Fruit fly (Drosophila melanogaster) whole organism, embryonic: Measurements from ENCODE around the gene CG5214.
A peak's percentile ranks its signal among the peaks of the same experiment; 100 is the strongest.

Experiments used
- ATbp ChIP-seq: fragments of 200-800 bp; sonication (Bioruptor generic); optimal IDR thresholded peaks from 2 replicates; lab custom pipeline; 2017; ENCODE audit warnings: missing biosample characterization, mild to moderate bottlenecking, missing genetic modification characterization, missing genetic modification reagents
- Aef1 ChIP-seq: fragments of 200-800 bp; sonication (Bioruptor generic); IDR thresholded peaks from 3 replicates; pipeline ENCODE4 v1.3.6; 2022; ENCODE audit warnings: missing biosample characterization, missing genetic modification characterization
- CG11398 ChIP-seq: fragments of 200-800 bp; sonication (Bioruptor generic); optimal IDR thresholded peaks from 2 replicates; lab custom pipeline; 2016; ENCODE audit warnings: missing biosample characterization, missing genetic modification characterization
- CG11695 ChIP-seq: fragments of 200-800 bp; sonication (Bioruptor generic); IDR thresholded peaks from 3 replicates; pipeline ENCODE4 v1.3.6; 2022; ENCODE audit warnings: missing biosample characterization, missing genetic modification characterization
- CG12155 ChIP-seq: fragments of 200-800 bp; sonication (Bioruptor generic); optimal IDR thresholded peaks from 3 replicates; lab custom pipeline; 2016; ENCODE audit warnings: missing biosample characterization, missing genetic modification characterization
- CG15269 ChIP-seq: fragments of 200-800 bp; sonication (Bioruptor generic); optimal IDR thresholded peaks from 2 replicates; lab custom pipeline; 2018; ENCODE audit warnings: missing biosample characterization, mild to moderate bottlenecking, missing genetic modification characterization, moderate library complexity
- CG1602 ChIP-seq: fragments of 200-800 bp; sonication (Bioruptor generic); optimal IDR thresholded peaks from 3 replicates; lab custom pipeline; 2016; ENCODE audit warnings: missing biosample characterization, missing genetic modification characterization
- CG1603 ChIP-seq: fragments of 200-800 bp; sonication (Bioruptor generic); optimal IDR thresholded peaks from 2 replicates; lab custom pipeline; 2019; ENCODE audit warnings: missing biosample characterization, mild to moderate bottlenecking, missing genetic modification characterization, moderate library complexity
- CG16779 ChIP-seq: fragments of 200-800 bp; sonication (Bioruptor generic); IDR thresholded peaks from 2 replicates; pipeline ENCODE4 v1.3.6; 2022; ENCODE audit warnings: missing biosample characterization, missing genetic modification characterization
- CG17361 ChIP-seq: fragments of 200-800 bp; sonication (Bioruptor generic); IDR thresholded peaks from 3 replicates; pipeline ENCODE4 v1.3.6; 2022; ENCODE audit warnings: missing biosample characterization, missing genetic modification characterization
- CG17385 ChIP-seq: fragments of 200-800 bp; sonication (Bioruptor generic); optimal IDR thresholded peaks from 3 replicates; lab custom pipeline; 2018; ENCODE audit warnings: missing biosample characterization, mild to moderate bottlenecking, missing genetic modification characterization
- CG18599 ChIP-seq: fragments of 200-800 bp; sonication (Bioruptor generic); optimal IDR thresholded peaks from 3 replicates; lab custom pipeline; 2017; ENCODE audit warnings: missing biosample characterization, missing genetic modification characterization, mild to moderate bottlenecking, moderate library complexity, missing genetic modification reagents
- CG2116 ChIP-seq: fragments of 200-800 bp; sonication (Bioruptor generic); optimal IDR thresholded peaks from 3 replicates; lab custom pipeline; 2018; ENCODE audit warnings: missing biosample characterization, mild to moderate bottlenecking, missing genetic modification characterization
- CG30020 ChIP-seq: fragments of 200-800 bp; optimal IDR thresholded peaks from 2 replicates; lab custom pipeline; 2019; ENCODE audit warnings: missing biosample characterization, mild to moderate bottlenecking, missing genetic modification characterization, moderate library complexity
- CG3847 ChIP-seq: fragments of 200-800 bp; sonication (Bioruptor generic); IDR thresholded peaks from 2 replicates; pipeline ENCODE4 v1.3.6; 2022; ENCODE audit warnings: missing biosample characterization, missing genetic modification characterization
- CG4424 ChIP-seq: fragments of 200-800 bp; sonication (Bioruptor generic); optimal IDR thresholded peaks from 3 replicates; lab custom pipeline; 2016; ENCODE audit warnings: missing biosample characterization, missing genetic modification characterization
- CG6791 ChIP-seq: fragments of 200-800 bp; sonication (Bioruptor generic); IDR thresholded peaks from 3 replicates; pipeline ENCODE4 v1.3.6; 2022; ENCODE audit warnings: missing biosample characterization, missing genetic modification characterization; ENCODE audit not compliant: partially characterized antibody
- CG7839 ChIP-seq: fragments of 200-800 bp; sonication (Bioruptor generic); optimal IDR thresholded peaks from 3 replicates; lab custom pipeline; 2018; ENCODE audit warnings: missing biosample characterization, mild to moderate bottlenecking, missing genetic modification characterization, moderate library complexity
- CG9932 ChIP-seq: fragments of 200-800 bp; sonication (Bioruptor generic); IDR thresholded peaks from 2 replicates; pipeline ENCODE4 v1.3.6; 2022; ENCODE audit warnings: missing biosample characterization, missing genetic modification characterization
- CTCF ChIP-seq: fragments of 200-800 bp; sonication (Bioruptor generic); optimal IDR thresholded peaks from 2 replicates; lab custom pipeline; 2017; ENCODE audit warnings: missing biosample characterization, mild to moderate bottlenecking, missing genetic modification characterization, moderate library complexity
- Dbx ChIP-seq: fragments of 200-800 bp; sonication (Bioruptor generic); IDR thresholded peaks from 3 replicates; pipeline ENCODE4 v1.3.6; 2022; ENCODE audit warnings: missing biosample characterization, missing genetic modification characterization
- Dip3 ChIP-seq: fragments of 200-800 bp; sonication (Bioruptor generic); optimal IDR thresholded peaks from 3 replicates; lab custom pipeline; 2016; ENCODE audit warnings: missing biosample characterization, missing genetic modification characterization
- Eip74EF ChIP-seq, 2 experiments: fragments of 200-800 bp in 1 of 2; fragments of >200 bp in 1 of 2; sonication (Bioruptor generic) in 1 of 2; optimal IDR thresholded peaks; 2 replicates each; lab custom pipeline; 2017 to 2019; ENCODE audit warnings: missing biosample characterization in 2 of 2, missing genetic modification characterization in 2 of 2, mild to moderate bottlenecking in 1 of 2, moderate library complexity in 1 of 2
- Fer1 ChIP-seq: fragments of 200-800 bp; sonication (Bioruptor generic); optimal IDR thresholded peaks from 2 replicates; lab custom pipeline; 2017; ENCODE audit warnings: missing biosample characterization, mild to moderate bottlenecking, missing genetic modification characterization
- Fer2 ChIP-seq: fragments of 200-800 bp; sonication (Bioruptor generic); optimal IDR thresholded peaks from 2 replicates; lab custom pipeline; 2018; ENCODE audit warnings: missing biosample characterization, mild to moderate bottlenecking, missing genetic modification characterization, moderate library complexity
- Fer3 ChIP-seq: fragments of 200-800 bp; sonication (Bioruptor generic); optimal IDR thresholded peaks from 2 replicates; lab custom pipeline; 2018; ENCODE audit warnings: missing biosample characterization, mild to moderate bottlenecking, missing genetic modification characterization, moderate library complexity
- MBD-R2 ChIP-seq: fragments of 200-800 bp; sonication (Bioruptor generic); IDR thresholded peaks from 2 replicates; pipeline ENCODE4 v1.3.6; 2022; ENCODE audit warnings: missing biosample characterization, missing genetic modification characterization
- Mad ChIP-seq: fragments of 200-800 bp; sonication (Bioruptor generic); optimal IDR thresholded peaks from 2 replicates; lab custom pipeline; 2016; ENCODE audit warnings: missing biosample characterization, missing genetic modification characterization
- Max ChIP-seq: fragments of 200-800 bp; sonication (Bioruptor generic); optimal IDR thresholded peaks from 2 replicates; lab custom pipeline; 2016; ENCODE audit warnings: missing biosample characterization, mild to moderate bottlenecking, missing genetic modification characterization
- NC2α ChIP-seq: fragments of 200-800 bp; sonication (Bioruptor generic); optimal IDR thresholded peaks from 2 replicates; lab custom pipeline; 2016; ENCODE audit warnings: missing biosample characterization, missing genetic modification characterization
- Scr ChIP-seq: fragments of 200-800 bp; sonication (Bioruptor generic); IDR thresholded peaks from 2 replicates; pipeline ENCODE4 v1.3.6; 2022; ENCODE audit warnings: missing biosample characterization, missing genetic modification characterization; ENCODE audit not compliant: partially characterized antibody
- Six4 ChIP-seq: fragments of 200-800 bp; sonication (Bioruptor generic); optimal IDR thresholded peaks from 2 replicates; lab custom pipeline; 2016; ENCODE audit warnings: missing biosample characterization, missing genetic modification characterization
- Stat92E ChIP-seq, 3 experiments: fragments of >200 bp in 2 of 3; fragments of 200-800 bp in 1 of 3; sonication (Bioruptor generic) in 1 of 3; optimal IDR thresholded peaks; 2 replicates each; lab custom pipeline; 2017 to 2019; ENCODE audit warnings: missing biosample characterization in 3 of 3, missing genetic modification characterization in 3 of 3, mild to moderate bottlenecking in 1 of 3, moderate library complexity in 1 of 3
- amos ChIP-seq: fragments of 200-800 bp; sonication (Bioruptor generic); IDR thresholded peaks from 2 replicates; pipeline ENCODE4 v1.3.6; 2022; ENCODE audit warnings: missing biosample characterization, missing genetic modification characterization; ENCODE audit not compliant: partially characterized antibody
- bab2 ChIP-seq: fragments of 200-800 bp; sonication (Bioruptor generic); optimal IDR thresholded peaks from 2 replicates; lab custom pipeline; 2016; ENCODE audit warnings: missing biosample characterization, missing genetic modification characterization
- bcd ChIP-seq: fragments of 200-800 bp; sonication (Bioruptor generic); optimal IDR thresholded peaks from 2 replicates; lab custom pipeline; 2017; ENCODE audit warnings: missing biosample characterization, mild to moderate bottlenecking, missing genetic modification characterization
- ci ChIP-seq: fragments of 200-800 bp; sonication (Bioruptor generic); IDR thresholded peaks from 3 replicates; pipeline ENCODE4 v1.3.6; 2022; ENCODE audit warnings: missing biosample characterization, missing genetic modification characterization
- cwo ChIP-seq: fragments of 200-800 bp; sonication (Bioruptor generic); optimal IDR thresholded peaks from 3 replicates; lab custom pipeline; 2017; ENCODE audit warnings: missing biosample characterization, missing genetic modification characterization, mild to moderate bottlenecking, moderate library complexity, missing genetic modification reagents
- dm ChIP-seq: fragments of 200-800 bp; sonication (Bioruptor generic); optimal IDR thresholded peaks from 3 replicates; lab custom pipeline; 2016; ENCODE audit warnings: missing biosample characterization, missing genetic modification characterization
- dmrt99B ChIP-seq: fragments of 200-800 bp; sonication (Bioruptor generic); optimal IDR thresholded peaks from 2 replicates; lab custom pipeline; 2018; ENCODE audit warnings: missing biosample characterization, mild to moderate bottlenecking, missing genetic modification characterization, moderate library complexity
- ewg ChIP-seq: fragments of 200-800 bp; sonication (Bioruptor generic); optimal IDR thresholded peaks from 3 replicates; lab custom pipeline; 2017; ENCODE audit warnings: mild to moderate bottlenecking, missing biosample characterization, missing genetic modification reagents, missing genetic modification characterization
- grau ChIP-seq: fragments of 200-800 bp; optimal IDR thresholded peaks from 3 replicates; lab custom pipeline; 2019; ENCODE audit warnings: missing biosample characterization, mild to moderate bottlenecking, missing genetic modification characterization, moderate library complexity
- klu ChIP-seq: fragments of 200-800 bp; sonication (Bioruptor generic); IDR thresholded peaks from 2 replicates; pipeline ENCODE4 v1.3.6; 2022; ENCODE audit warnings: missing biosample characterization, missing genetic modification characterization
- nom ChIP-seq: fragments of 200-800 bp; sonication (Bioruptor generic); optimal IDR thresholded peaks from 2 replicates; lab custom pipeline; 2017; ENCODE audit warnings: missing biosample characterization, missing genetic modification characterization, mild to moderate bottlenecking, moderate library complexity, missing genetic modification reagents
- rib ChIP-seq: fragments of 200-800 bp; sonication (Bioruptor generic); IDR thresholded peaks from 2 replicates; pipeline ENCODE4 v1.3.6; 2022; ENCODE audit warnings: missing biosample characterization, missing genetic modification characterization
- sc ChIP-seq, 3 experiments: fragments of >200 bp in 2 of 3; fragments of 200-800 bp in 1 of 3; sonication (Bioruptor generic) in 1 of 3; optimal IDR thresholded peaks; 2 replicates in 2 of 3; 3 replicates in 1 of 3; lab custom pipeline; 2017; ENCODE audit warnings: mild to moderate bottlenecking in 1 of 3, missing biosample characterization in 1 of 3, missing genetic modification characterization in 1 of 3, missing genetic modification reagents in 1 of 3
- scrt ChIP-seq: fragments of 200-800 bp; sonication (Bioruptor generic); optimal IDR thresholded peaks from 2 replicates; lab custom pipeline; 2018; ENCODE audit warnings: missing biosample characterization, mild to moderate bottlenecking, missing genetic modification characterization, moderate library complexity
- tgo ChIP-seq: fragments of 200-800 bp; sonication (Bioruptor generic); IDR thresholded peaks from 3 replicates; pipeline ENCODE4 v1.3.6; 2022; ENCODE audit warnings: missing biosample characterization, missing genetic modification characterization
- tx ChIP-seq: fragments of 200-800 bp; sonication (Bioruptor generic); optimal IDR thresholded peaks from 2 replicates; lab custom pipeline; 2016; ENCODE audit warnings: missing biosample characterization, missing genetic modification characterization

The CG5214 gene

dm6 chr3R:11209801-11210402, 34.2 kb upstream of the CG5214 start, which contains the start of the genes SdhC and Tctp:
Gene SdhC, minus strand, starts transcription at chr3R:11209849.
Gene Tctp, plus strand, starts transcription at chr3R:11210247.
- TF ChIP-seq scrt (GFP tag; lab: Kevin White, UChicago) (peak; percentile 32), CG1603 (tag; lab: Kevin White, UChicago) (peak; percentile 36), CG2116 (GFP tag; lab: Kevin White, UChicago) (peak; percentile 76), amos (GFP tag; lab: Robert Waterston, UW) (peak; percentile 49; the same call in 1 of the 2 replicates), Fer2 (no peak), tx (GFP tag; lab: Kevin White, UChicago) (no peak), MBD-R2 (0 out of 2 replicates have a peak, but pooled peaks have one; percentile 25), CG6791 (GFP tag; lab: Robert Waterston, UW) (peak; percentile 62), ci (GFP tag; lab: Robert Waterston, UW) (peak; percentile 23; the same call in 1 of the 3 replicates), CG11695 (GFP tag; lab: Robert Waterston, UW) (no peak), bcd (GFP tag; lab: Kevin White, UChicago) (peak; percentile 22), Stat92E (GFP tag; optimal IDR thresholded peaks at IDR 0.05; lab: Kevin White, UChicago) (no peak), Eip74EF (GFP tag; optimal IDR thresholded peaks at IDR 0.05; lab: Kevin White, UChicago) (peak in 1 of 2 experiments; percentile 35), grau (peak; percentile 61), dm (GFP tag; lab: Kevin White, UChicago) (peak; percentile 68), klu (GFP tag; lab: Robert Waterston, UW) (no peak), Aef1 (GFP tag; lab: Robert Waterston, UW) (no peak), CG17361 (GFP tag; lab: Robert Waterston, UW) (peak; percentile 79), Max (GFP tag; lab: Kevin White, UChicago) (peak; percentile 72), Six4 (peak; percentile 38), CG4424 (GFP tag; lab: Kevin White, UChicago) (peak; percentile 46), CG16779 (GFP tag; lab: Robert Waterston, UW) (no peak), Dbx (0 out of 3 replicates have a peak, but pooled peaks have one; percentile 35), CG9932 (GFP tag; lab: Robert Waterston, UW) (peak; percentile 42; the same call in 1 of the 2 replicates), Fer3 (tag; lab: Kevin White, UChicago) (peak; percentile 40), rib (peak; percentile 74; the same call in 1 of the 2 replicates), CG3847 (GFP tag; lab: Robert Waterston, UW) (peak; percentile 28; the same call in 1 of the 2 replicates), ATbp (no peak), CG17385 (GFP tag; lab: Kevin White, UChicago) (peak; percentile 34), NC2α (GFP tag; lab: Kevin White, UChicago) (no peak), CG15269 (tag; lab: Kevin White, UChicago) (peak; percentile 51), CG12155 (GFP tag; lab: Kevin White, UChicago) (peak; percentile 97), Scr (peak; percentile 64), dmrt99B (tag; lab: Kevin White, UChicago) (peak; percentile 9), CG7839 (tag; lab: Kevin White, UChicago) (peak; percentile 23), bab2 (GFP tag; lab: Kevin White, UChicago) (peak; percentile 18), ewg (GFP tag; lab: Kevin White, UChicago) (peak; percentile 17), nom (GFP tag; lab: Kevin White, UChicago) (peak; percentile 73), tgo (no peak), sc (optimal IDR thresholded peaks at IDR 0.05; lab: Kevin White, UChicago) (no peak), sc (GFP tag; optimal IDR thresholded peaks at IDR 0.05; lab: Kevin White, UChicago) (no peak), CTCF (no peak), Mad (GFP tag; lab: Kevin White, UChicago) (peak; percentile 20), cwo (GFP tag; lab: Kevin White, UChicago) (no peak), CG18599 (GFP tag; lab: Kevin White, UChicago) (peak; percentile 52), Dip3 (peak; percentile 7), CG1602 (GFP tag; lab: Kevin White, UChicago) (peak; percentile 0), Fer1 (GFP tag; lab: Kevin White, UChicago) (peak; percentile 50), CG11398 (GFP tag; lab: Kevin White, UChicago) (no peak), CG30020 (tag; lab: Kevin White, UChicago) (peak; percentile 64)
